Worm (Caenorhabditis elegans) whole organism, late embryonic: Measurements from ENCODE around the gene timm-17B.1.

Experiments
- C08G9.2 ChIP-seq: sonication (generic microtip); optimal IDR thresholded peaks from 2 replicates; lab custom pipeline; 2016; ENCODE audit warnings: mild to moderate bottlenecking, missing genetic modification characterization, moderate library complexity, missing compliant biosample characterization
- C38D4.7 ChIP-seq: fragments of 200-800 bp; sonication (Bioruptor generic); optimal IDR thresholded peaks from 2 replicates; lab custom pipeline; 2018; ENCODE audit warnings: mild to moderate bottlenecking, missing genetic modification characterization, moderate library complexity, missing compliant biosample characterization
- K02D7.2 ChIP-seq: sonication (generic microtip); optimal IDR thresholded peaks from 2 replicates; lab custom pipeline; 2017; ENCODE audit warnings: mild to moderate bottlenecking, missing genetic modification characterization, missing compliant biosample characterization
- K09A11.1 ChIP-seq: sonication (generic microtip); optimal IDR thresholded peaks from 2 replicates; lab custom pipeline; 2017; ENCODE audit warnings: antibody characterized with exemption, mild to moderate bottlenecking, missing genetic modification characterization, missing compliant biosample characterization; ENCODE audit not compliant: insufficient read depth
- T23F11.4 ChIP-seq: fragments of 200-800 bp; sonication (Bioruptor generic); optimal IDR thresholded peaks from 2 replicates; lab custom pipeline; 2018; ENCODE audit warnings: mild to moderate bottlenecking, missing genetic modification characterization, missing compliant biosample characterization
- Y22D7AL.16 ChIP-seq: sonication (generic microtip); optimal IDR thresholded peaks from 2 replicates; lab custom pipeline; 2016; ENCODE audit warnings: missing genetic modification characterization, missing compliant biosample characterization
- ceh-14 ChIP-seq: sonication (generic microtip); optimal IDR thresholded peaks from 2 replicates; lab custom pipeline; 2016; ENCODE audit warnings: missing genotype, missing genetic modification characterization, missing compliant biosample characterization
- ceh-18 ChIP-seq: sonication (generic microtip); optimal IDR thresholded peaks from 2 replicates; lab custom pipeline; 2016; ENCODE audit warnings: missing genetic modification characterization, missing compliant biosample characterization
- ceh-19 ChIP-seq: fragments of 200-800 bp; sonication (Bioruptor generic); optimal IDR thresholded peaks from 2 replicates; lab custom pipeline; 2018; ENCODE audit warnings: mild to moderate bottlenecking, missing genetic modification characterization, missing compliant biosample characterization
- ceh-2 ChIP-seq: sonication (generic microtip); optimal IDR thresholded peaks from 2 replicates; lab custom pipeline; 2016; ENCODE audit warnings: missing genotype, missing genetic modification characterization, missing compliant biosample characterization
- ceh-22 ChIP-seq: sonication (generic microtip); optimal IDR thresholded peaks from 2 replicates; lab custom pipeline; 2017; ENCODE audit warnings: missing biosample characterization, missing genetic modification characterization
- ceh-30 ChIP-seq: fragments of 150-350 bp; optimal IDR thresholded peaks from 2 replicates; lab custom pipeline; 2014; ENCODE audit warnings: missing biosample characterization, missing genetic modification characterization
- ceh-31 ChIP-seq: sonication (generic microtip); optimal IDR thresholded peaks from 2 replicates; lab custom pipeline; 2016; ENCODE audit warnings: missing genetic modification characterization, missing compliant biosample characterization
- ceh-34 ChIP-seq: sonication (generic microtip); optimal IDR thresholded peaks from 2 replicates; lab custom pipeline; 2016; ENCODE audit warnings: mild to moderate bottlenecking, missing genetic modification characterization, missing compliant biosample characterization
- ceh-45 ChIP-seq: fragments of 200-800 bp; sonication (Bioruptor generic); IDR thresholded peaks from 2 replicates; pipeline ENCODE4 v1.3.6; 2022; ENCODE audit warnings: missing genetic modification reagents, missing genetic modification characterization, missing compliant biosample characterization
- ceh-48 ChIP-seq: sonication (generic microtip); optimal IDR thresholded peaks from 2 replicates; lab custom pipeline; 2016; ENCODE audit warnings: missing genetic modification characterization, inconsistent platforms, missing compliant biosample characterization
- ceh-6 ChIP-seq: fragments of 200-800 bp; sonication (Bioruptor generic); optimal IDR thresholded peaks from 2 replicates; lab custom pipeline; 2018; ENCODE audit warnings: mild to moderate bottlenecking, missing genetic modification characterization, missing compliant biosample characterization
- ceh-9 ChIP-seq: sonication (generic microtip); optimal IDR thresholded peaks from 2 replicates; lab custom pipeline; 2016; ENCODE audit warnings: mild to moderate bottlenecking, missing genetic modification characterization, inconsistent platforms, missing compliant biosample characterization
- che-1 ChIP-seq: sonication (generic microtip); optimal IDR thresholded peaks from 2 replicates; lab custom pipeline; 2016; ENCODE audit warnings: mild to moderate bottlenecking, missing genetic modification characterization, missing compliant biosample characterization
- dmd-4 ChIP-seq: sonication (generic microtip); optimal IDR thresholded peaks from 2 replicates; lab custom pipeline; 2016; ENCODE audit warnings: borderline replicate concordance, missing genetic modification characterization, missing compliant biosample characterization
- eyg-1 ChIP-seq: sonication (generic microtip); optimal IDR thresholded peaks from 2 replicates; lab custom pipeline; 2016; ENCODE audit warnings: missing genotype, missing genetic modification characterization, missing compliant biosample characterization
- fax-1 ChIP-seq: sonication (generic microtip); optimal IDR thresholded peaks from 2 replicates; lab custom pipeline; 2016; ENCODE audit warnings: missing genotype, missing genetic modification characterization, missing compliant biosample characterization
- gmeb-2 ChIP-seq: sonication (generic microtip); optimal IDR thresholded peaks from 2 replicates; lab custom pipeline; 2016; ENCODE audit warnings: missing genetic modification characterization, inconsistent platforms, missing compliant biosample characterization
- hlh-13 ChIP-seq: fragments of 200-800 bp; sonication (Bioruptor generic); optimal IDR thresholded peaks from 2 replicates; lab custom pipeline; 2018; ENCODE audit warnings: mild to moderate bottlenecking, missing genetic modification characterization, missing compliant biosample characterization
- hlh-8 ChIP-seq: sonication (generic microtip); optimal IDR thresholded peaks from 2 replicates; lab custom pipeline; 2016; ENCODE audit warnings: missing genotype, missing genetic modification characterization, missing compliant biosample characterization
- lim-6 ChIP-seq: sonication (generic microtip); optimal IDR thresholded peaks from 2 replicates; lab custom pipeline; 2016; ENCODE audit warnings: missing genetic modification characterization, missing compliant biosample characterization
- madf-2 ChIP-seq: sonication (generic microtip); optimal IDR thresholded peaks from 2 replicates; lab custom pipeline; 2017; ENCODE audit warnings: missing genetic modification characterization, missing compliant biosample characterization
- nfya-1 ChIP-seq: sonication (generic microtip); optimal IDR thresholded peaks from 2 replicates; lab custom pipeline; 2017; ENCODE audit warnings: missing genetic modification characterization, mild to moderate bottlenecking, missing compliant biosample characterization, antibody characterized with exemption, moderate library complexity
- nhr-11 ChIP-seq: fragments of 150-350 bp; optimal IDR thresholded peaks from 2 replicates; lab custom pipeline; 2014; ENCODE audit warnings: missing biosample characterization, missing genetic modification characterization
- npax-4 ChIP-seq: sonication (generic microtip); optimal IDR thresholded peaks from 2 replicates; lab custom pipeline; 2016; ENCODE audit warnings: missing genetic modification characterization, missing compliant biosample characterization
- odd-2 ChIP-seq: sonication (generic microtip); optimal IDR thresholded peaks from 2 replicates; lab custom pipeline; 2017; ENCODE audit warnings: antibody characterized with exemption, mild to moderate bottlenecking, missing genetic modification characterization, missing compliant biosample characterization
- pag-3 ChIP-seq: sonication (generic microtip); optimal IDR thresholded peaks from 2 replicates; lab custom pipeline; 2016; ENCODE audit warnings: missing compliant biosample characterization, missing genetic modification characterization, borderline replicate concordance
- pat-9 ChIP-seq: fragments of 200-800 bp; sonication (Bioruptor generic); optimal IDR thresholded peaks from 2 replicates; lab custom pipeline; 2018; ENCODE audit warnings: mild to moderate bottlenecking, missing genetic modification characterization, moderate library complexity, missing compliant biosample characterization
- pha-4 ChIP-seq: fragments of 150-350 bp; optimal IDR thresholded peaks from 2 replicates; lab custom pipeline; 2018; ENCODE audit warnings: missing biosample characterization, missing genetic modification reagents, missing genetic modification characterization
- pqm-1 ChIP-seq: sonication (generic microtip); optimal IDR thresholded peaks from 2 replicates; lab custom pipeline; 2016; ENCODE audit warnings: missing genetic modification characterization, missing compliant biosample characterization
- pros-1 ChIP-seq: fragments of 150-350 bp; optimal IDR thresholded peaks from 2 replicates; lab custom pipeline; 2014; ENCODE audit warnings: missing biosample characterization, missing genetic modification reagents, missing genetic modification characterization
- ref-2 ChIP-seq: sonication (generic microtip); optimal IDR thresholded peaks from 2 replicates; lab custom pipeline; 2016; ENCODE audit warnings: missing genetic modification characterization, missing compliant biosample characterization
- rnt-1 ChIP-seq: sonication (generic microtip); optimal IDR thresholded peaks from 2 replicates; lab custom pipeline; 2016; ENCODE audit warnings: missing genetic modification characterization, missing compliant biosample characterization
- sox-4 ChIP-seq: sonication (generic microtip); optimal IDR thresholded peaks from 2 replicates; lab custom pipeline; 2017; ENCODE audit warnings: mild to moderate bottlenecking, missing genetic modification characterization, inconsistent platforms, missing compliant biosample characterization
- tbx-2 ChIP-seq: sonication (generic microtip); optimal IDR thresholded peaks from 2 replicates; lab custom pipeline; 2016; ENCODE audit warnings: missing genetic modification characterization, missing compliant biosample characterization
- ttx-3 ChIP-seq: sonication (generic microtip); optimal IDR thresholded peaks from 2 replicates; lab custom pipeline; 2016; ENCODE audit warnings: missing genetic modification reagents, missing genetic modification characterization, missing compliant biosample characterization
- unc-3 ChIP-seq, 2 experiments: fragments of 200-800 bp in 1 of 2; sonication (Bioruptor generic) in 1 of 2; sonication (generic microtip) in 1 of 2; conservative IDR thresholded peaks in 1 of 2; optimal IDR thresholded peaks in 1 of 2; 2 replicates each; pipeline versions ENCODE4 v1.3.6 to Lab custom; 2016 to 2022; ENCODE audit warnings: missing compliant biosample characterization in 2 of 2, missing genetic modification characterization in 2 of 2, missing genetic modification reagents in 1 of 2
- unc-42 ChIP-seq: sonication (generic microtip); optimal IDR thresholded peaks from 2 replicates; lab custom pipeline; 2016; ENCODE audit warnings: missing genotype, missing genetic modification characterization, missing compliant biosample characterization
- unc-55 ChIP-seq: sonication (generic microtip); optimal IDR thresholded peaks from 2 replicates; lab custom pipeline; 2017; ENCODE audit warnings: missing biosample characterization, missing genetic modification reagents, missing genetic modification characterization
- zip-5 ChIP-seq: sonication (generic microtip); optimal IDR thresholded peaks from 2 replicates; lab custom pipeline; 2016; ENCODE audit warnings: missing genetic modification characterization, missing compliant biosample characterization
- ztf-16 ChIP-seq: sonication (generic microtip); optimal IDR thresholded peaks from 2 replicates; lab custom pipeline; 2017; ENCODE audit warnings: missing genetic modification characterization, missing compliant biosample characterization

The timm-17B.1 gene

ce11 chrIV:4712376-4712775, 32.9 kb downstream of the timm-17B.1 start, which contains the start of gene yars-2 (continued):
- peak; percentile 63 for TF ChIP-seq C08G9.2 (tag; lab: Kevin White, UChicago)
- TF ChIP-seq unc-42 (tag; lab: Kevin White, UChicago) = no peak
- TF ChIP-seq ceh-6 = no peak
- peak; percentile 83 for TF ChIP-seq ceh-2 (tag; lab: Kevin White, UChicago)

ce11 chrIV:4710459-4710858, 34.8 kb downstream of the timm-17B.1 start, which contains the start of gene cif-1:
Gene cif-1, minus strand, starts transcription at chrIV:4710755.
- no peak for TF ChIP-seq zip-5
- no peak for TF ChIP-seq ceh-48 (tag; lab: Kevin White, UChicago)
- no peak for TF ChIP-seq ceh-30
- no peak for TF ChIP-seq rnt-1 (tag; lab: Kevin White, UChicago)
- TF ChIP-seq ztf-16 (tag; lab: Kevin White, UChicago) = no peak
- no peak for TF ChIP-seq tbx-2 (tag; lab: Kevin White, UChicago)
- TF ChIP-seq ceh-14 = no peak
- no peak for TF ChIP-seq hlh-8 (tag; lab: Kevin White, UChicago)
- no peak for TF ChIP-seq C08G9.2 (tag; lab: Kevin White, UChicago)

- TF ChIP-seq nfya-1 (tag; lab: Kevin White, UChicago) = peak; percentile 73
- no peak for TF ChIP-seq C38D4.7
Observed at ce11 chrIV:4705922-4706321, 39.4 kb downstream of the timm-17B.1 start.

ce11 chrIV:4705182-4705581, 40.1 kb downstream of the timm-17B.1 start:
- no peak for TF ChIP-seq C38D4.7
- no peak for TF ChIP-seq T23F11.4
- no peak for TF ChIP-seq gmeb-2 (tag; lab: Kevin White, UChicago)
- no peak for TF ChIP-seq odd-2 (tag; lab: Kevin White, UChicago)
- TF ChIP-seq ceh-6 = no peak
- no peak for TF ChIP-seq pag-3 (tag; lab: Kevin White, UChicago)
- peak; percentile 69 for TF ChIP-seq ceh-31 (tag; lab: Kevin White, UChicago)
- no peak for TF ChIP-seq pha-4
- no peak for TF ChIP-seq fax-1
- peak; percentile 58 for TF ChIP-seq ceh-18 (tag; lab: Kevin White, UChicago)
- no peak for TF ChIP-seq unc-55 (GFP tag; lab: Kevin White, UChicago)
- TF ChIP-seq lim-6 = no peak
- TF ChIP-seq ceh-30 = no peak
- TF ChIP-seq dmd-4 = no peak
- TF ChIP-seq pat-9 = no peak
- TF ChIP-seq tbx-2 (tag; lab: Kevin White, UChicago) = peak; percentile 51
- TF ChIP-seq ztf-16 (tag; lab: Kevin White, UChicago) = no peak
- no peak for TF ChIP-seq madf-2 (tag; lab: Kevin White, UChicago)
- no peak for TF ChIP-seq nhr-11 (tag; lab: Kevin White, UChicago)
- TF ChIP-seq ceh-34 (tag; lab: Kevin White, UChicago) = no peak
- no peak for TF ChIP-seq che-1 (tag; lab: Kevin White, UChicago)
- peak; percentile 20 for TF ChIP-seq ref-2 (tag; lab: Kevin White, UChicago)
- no peak for TF ChIP-seq hlh-13 (GFP tag; lab: Kevin White, UChicago)
- no peak for TF ChIP-seq K09A11.1 (tag; lab: Kevin White, UChicago)
- TF ChIP-seq Y22D7AL.16 (tag; lab: Kevin White, UChicago) = no peak
- TF ChIP-seq unc-42 (tag; lab: Kevin White, UChicago) = no peak
- peak; percentile 40 for TF ChIP-seq C08G9.2 (tag; lab: Kevin White, UChicago)
- no peak for TF ChIP-seq ceh-19
- TF ChIP-seq pqm-1 (tag; lab: Kevin White, UChicago) = no peak
- TF ChIP-seq pros-1 (tag; lab: Kevin White, UChicago) = no peak
- TF ChIP-seq ceh-45 (GFP tag; lab: Robert Waterston, UW) = no peak
- no peak for TF ChIP-seq zip-5
- no peak for TF ChIP-seq unc-3 (GFP tag; conservative IDR thresholded peaks at IDR 0.05; lab: Robert Waterston, UW)
- no peak for TF ChIP-seq unc-3 (tag; optimal IDR thresholded peaks at IDR 0.05; lab: Kevin White, UChicago)
- TF ChIP-seq ceh-9 (tag; lab: Kevin White, UChicago) = no peak
- no peak for TF ChIP-seq K02D7.2 (tag; lab: Kevin White, UChicago)
- TF ChIP-seq ceh-22 (tag; lab: Kevin White, UChicago) = no peak
- TF ChIP-seq eyg-1 (tag; lab: Kevin White, UChicago) = no peak
- TF ChIP-seq ttx-3 (tag; lab: Kevin White, UChicago) = no peak
- TF ChIP-seq npax-4 = no peak
- no peak for TF ChIP-seq sox-4 (tag; lab: Kevin White, UChicago)
